Fruit fly (Drosophila melanogaster): ENCODE results near the gene dpr6.

The dpr6 gene

DNA sequence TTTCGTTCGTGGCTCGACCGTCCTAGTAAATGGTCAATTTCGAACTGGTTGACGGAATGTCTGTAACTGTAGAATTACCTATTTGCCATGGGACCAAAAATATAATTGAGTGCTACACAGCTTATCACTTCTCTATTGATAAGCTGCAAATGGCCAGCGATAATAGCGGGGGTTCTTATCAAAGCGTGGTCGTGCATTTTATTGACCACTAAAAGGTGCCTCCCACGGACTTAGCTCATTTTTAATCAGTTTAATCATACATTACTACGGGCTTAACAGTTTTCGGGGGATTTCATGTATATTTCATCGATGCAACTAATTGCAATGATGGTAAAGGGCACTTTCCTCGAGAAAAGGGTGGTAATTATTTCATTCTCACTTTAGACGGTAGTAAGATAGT lies 120.3 kb downstream of the dpr6 start, which contains the start of gene CG32054 (continued):
- TF ChIP-seq Awh (GFP tag; IDR thresholded peaks at IDR 0.05) (no peak), CG4820 (GFP tag; optimal IDR thresholded peaks at IDR 0.05) (no peak), lola (GFP tag; optimal IDR thresholded peaks at IDR 0.05) (no peak), Mad (GFP tag; optimal IDR thresholded peaks at IDR 0.05) (no peak), CG18619 (GFP tag; optimal IDR thresholded peaks at IDR 0.05) (no peak), CG9817 (tag; optimal IDR thresholded peaks at IDR 0.05) (no peak), Nf-YA (GFP tag; IDR thresholded peaks at IDR 0.05) (no peak), Hey (tag; optimal IDR thresholded peaks at IDR 0.05) (peak; percentile 38), insv (GFP tag; optimal IDR thresholded peaks at IDR 0.05) (no peak), Hmr (GFP tag; optimal IDR thresholded peaks at IDR 0.05) (no peak), NFAT (GFP tag; IDR thresholded peaks at IDR 0.05) (no peak), CG8290 (GFP tag; optimal IDR thresholded peaks at IDR 0.05) (no peak), CG8290 (tag; optimal IDR thresholded peaks at IDR 0.05) (peak in 1 of 2 experiments; percentile 1)

DNA sequence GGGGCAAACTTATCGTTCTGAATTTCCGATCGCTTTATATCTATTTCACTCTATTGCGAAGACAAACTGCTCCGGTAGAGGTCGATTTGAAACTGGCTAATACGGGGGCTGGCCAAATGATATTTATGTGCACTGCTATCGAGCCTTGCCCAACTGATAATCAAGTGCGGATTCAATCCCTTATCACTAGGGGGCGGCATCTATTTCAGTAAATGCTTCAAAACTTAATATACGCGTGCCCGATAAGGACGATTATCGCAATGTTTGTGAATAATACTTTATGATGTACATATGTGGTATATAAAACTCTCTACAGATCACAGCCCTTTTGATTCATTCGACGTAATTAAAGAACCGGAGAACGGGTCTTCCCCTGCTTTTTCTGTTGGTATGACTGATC lies 123.6 kb downstream of the dpr6 start, which contains the start of gene Srg2:
Gene Srg2 (minus strand): TSS at position 101 of the 400 bp plus-strand sequence.
- TF ChIP-seq Ets65A (GFP tag), result peak; percentile 86
- TF ChIP-seq CG1647 (GFP tag; optimal IDR thresholded peaks at IDR 0.05), result no peak
- TF ChIP-seq slbo (GFP tag; IDR thresholded peaks at IDR 0.05), result no peak
- TF ChIP-seq CG3407 (GFP tag; optimal IDR thresholded peaks at IDR 0.05), result no peak
- TF ChIP-seq CG11085 (GFP tag; IDR thresholded peaks at IDR 0.05), result no peak
- TF ChIP-seq lbe (GFP tag; optimal IDR thresholded peaks at IDR 0.05), result no peak

DNA sequence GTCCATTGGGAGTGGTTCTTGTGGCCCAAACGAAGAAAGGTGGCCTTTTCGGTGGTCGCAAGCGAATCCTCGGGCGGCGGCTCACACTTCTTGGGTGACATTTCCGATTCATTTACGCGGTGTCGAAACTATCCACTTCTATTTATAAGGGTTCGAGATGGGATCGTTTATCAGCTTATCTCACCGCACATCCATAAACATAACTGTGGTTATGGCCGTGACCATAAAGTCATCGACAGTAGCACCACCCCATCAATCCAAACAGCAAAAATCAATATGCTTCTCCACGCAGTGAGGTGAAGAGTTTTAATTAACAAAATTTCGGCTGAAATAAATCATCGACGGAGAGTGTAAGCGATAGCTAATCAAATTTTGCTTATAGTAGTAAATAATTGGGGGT lies 126.3 kb downstream of the dpr6 start, which contains the start of gene CG42826:
Gene CG42826 (minus strand): TSS at position 101 of the 400 bp plus-strand sequence.
- no peak for TF ChIP-seq ERR (GFP tag; optimal IDR thresholded peaks at IDR 0.05)
- TF ChIP-seq CG6254 (GFP tag; optimal IDR thresholded peaks at IDR 0.05), result no peak
- TF ChIP-seq Stat92E (GFP tag; optimal IDR thresholded peaks at IDR 0.05), result no peak
- no peak for TF ChIP-seq unc-4 (GFP tag; IDR thresholded peaks at IDR 0.05; ENCODE audit: partially characterized antibody)
- TF ChIP-seq phol (tag; optimal IDR thresholded peaks at IDR 0.05), result no peak
- no peak for TF ChIP-seq ash1 (GFP tag; optimal IDR thresholded peaks at IDR 0.05)
- TF ChIP-seq CG9609 (GFP tag; optimal IDR thresholded peaks at IDR 0.05), result no peak
- no peak for TF ChIP-seq CG13123 (GFP tag; optimal IDR thresholded peaks at IDR 0.05)
- TF ChIP-seq Side (GFP tag; optimal IDR thresholded peaks at IDR 0.05), result no peak
- no peak for TF ChIP-seq sna (GFP tag; IDR thresholded peaks at IDR 0.05; ENCODE audit: partially characterized antibody)
- TF ChIP-seq CG5180 (GFP tag; optimal IDR thresholded peaks at IDR 0.05), result no peak
- TF ChIP-seq az2 (GFP tag; optimal IDR thresholded peaks at IDR 0.05), result no peak
- no peak for TF ChIP-seq CG7357 (GFP tag; IDR thresholded peaks at IDR 0.05)
- TF ChIP-seq CG4424 (GFP tag; optimal IDR thresholded peaks at IDR 0.05), result no peak
- TF ChIP-seq CG10321 (GFP tag; IDR thresholded peaks at IDR 0.05), result no peak

DNA sequence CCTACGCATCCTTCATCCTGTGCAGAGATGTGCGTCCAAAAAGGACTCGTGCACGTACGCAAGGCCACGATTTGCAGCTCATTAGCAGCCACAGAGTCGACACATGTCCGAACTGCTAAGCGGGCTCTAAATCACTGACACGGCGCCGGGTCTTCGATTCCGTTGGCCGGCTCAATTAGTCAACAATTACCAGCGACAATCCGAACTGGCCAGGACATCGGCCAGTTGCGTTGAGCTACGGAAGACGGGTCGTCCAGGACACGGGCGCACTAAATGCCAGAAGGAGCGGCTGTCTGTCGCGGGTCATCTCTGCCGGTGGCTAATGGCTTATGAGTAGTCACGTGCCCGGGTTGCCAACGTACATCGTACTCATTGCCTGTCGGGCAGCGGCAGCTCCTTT lies 131.4 kb downstream of the dpr6 start:
- TF ChIP-seq zen (tag; optimal IDR thresholded peaks at IDR 0.05) (peak; percentile 64), CG9932 (GFP tag; IDR thresholded peaks at IDR 0.05) (0 out of 2 replicates have a peak, but pooled peaks have one; percentile 19), pita (GFP tag; optimal IDR thresholded peaks at IDR 0.05) (no peak), CG11456 (GFP tag; IDR thresholded peaks at IDR 0.05) (0 out of 3 replicates have a peak, but pooled peaks have one; percentile 54), sens-2 (GFP tag; IDR thresholded peaks at IDR 0.05) (no peak)
